Fruit fly (Drosophila melanogaster) whole organism, embryonic: ENCODE results near the gene in.

Experiments used
- CG10209 ChIP-seq: fragments of 200-800 bp; sonication (Bioruptor generic); optimal IDR thresholded peaks from 3 replicates; lab custom pipeline; 2017; ENCODE audit warnings: missing biosample characterization, mild to moderate bottlenecking, missing genetic modification characterization, missing genetic modification reagents
- CG10543 ChIP-seq: fragments of 200-800 bp; sonication (Bioruptor generic); optimal IDR thresholded peaks from 3 replicates; lab custom pipeline; 2017; ENCODE audit warnings: missing biosample characterization, mild to moderate bottlenecking, missing genetic modification characterization, moderate library complexity
- CG10565 ChIP-seq: fragments of 200-800 bp; sonication (Bioruptor generic); optimal IDR thresholded peaks from 3 replicates; lab custom pipeline; 2016; ENCODE audit warnings: missing biosample characterization, mild to moderate bottlenecking, missing genetic modification characterization
- CG1233 ChIP-seq: fragments of 200-800 bp; sonication (Bioruptor generic); optimal IDR thresholded peaks from 4 replicates; lab custom pipeline; 2018; ENCODE audit warnings: missing biosample characterization, mild to moderate bottlenecking, missing genetic modification characterization
- CG13123 ChIP-seq: fragments of 200-800 bp; sonication (Bioruptor generic); optimal IDR thresholded peaks from 2 replicates; lab custom pipeline; 2016; ENCODE audit warnings: missing biosample characterization, missing genetic modification characterization
- CG13624 ChIP-seq: fragments of 200-800 bp; sonication (Bioruptor generic); optimal IDR thresholded peaks from 2 replicates; lab custom pipeline; 2016; ENCODE audit warnings: missing biosample characterization, missing genetic modification characterization
- CG13775 ChIP-seq: fragments of 200-800 bp; sonication (Bioruptor generic); optimal IDR thresholded peaks from 3 replicates; lab custom pipeline; 2017; ENCODE audit warnings: missing biosample characterization, mild to moderate bottlenecking, missing genetic modification characterization
- CG14050 ChIP-seq: fragments of 200-800 bp; sonication (Bioruptor generic); IDR thresholded peaks from 3 replicates; pipeline ENCODE4 v1.3.6; 2022; ENCODE audit warnings: missing biosample characterization, missing genetic modification characterization
- CG14441 ChIP-seq: fragments of 200-800 bp; sonication (Bioruptor generic); IDR thresholded peaks from 2 replicates; pipeline ENCODE4 v1.3.6; 2022; ENCODE audit warnings: missing biosample characterization, missing genetic modification characterization
- CG16815 ChIP-seq: fragments of 200-800 bp; sonication (Bioruptor generic); optimal IDR thresholded peaks from 3 replicates; lab custom pipeline; 2017; ENCODE audit warnings: missing biosample characterization, mild to moderate bottlenecking, missing genetic modification characterization
- CG18011 ChIP-seq: fragments of 200-800 bp; sonication (Bioruptor generic); optimal IDR thresholded peaks from 2 replicates; lab custom pipeline; 2017; ENCODE audit warnings: missing biosample characterization, missing genetic modification characterization, mild to moderate bottlenecking, moderate library complexity, missing genotype
- CG1832 ChIP-seq: fragments of 200-800 bp; sonication (Bioruptor generic); optimal IDR thresholded peaks from 2 replicates; lab custom pipeline; 2017; ENCODE audit warnings: missing biosample characterization, mild to moderate bottlenecking, missing genetic modification characterization, inconsistent platforms
- CG2120 ChIP-seq: fragments of 200-800 bp; sonication (Bioruptor generic); optimal IDR thresholded peaks from 3 replicates; lab custom pipeline; 2016; ENCODE audit warnings: missing biosample characterization, missing genetic modification characterization
- CG34376 ChIP-seq: fragments of 200-800 bp; sonication (Bioruptor generic); optimal IDR thresholded peaks from 2 replicates; lab custom pipeline; 2018; ENCODE audit warnings: missing biosample characterization, mild to moderate bottlenecking, missing genetic modification characterization
- CG3838 ChIP-seq: fragments of 200-800 bp; sonication (Bioruptor generic); optimal IDR thresholded peaks from 3 replicates; lab custom pipeline; 2016; ENCODE audit warnings: missing biosample characterization, missing genetic modification characterization
- CG4360 ChIP-seq: fragments of 200-800 bp; sonication (Bioruptor generic); IDR thresholded peaks from 2 replicates; pipeline ENCODE4 v1.3.6; 2022; ENCODE audit warnings: missing biosample characterization, missing genetic modification characterization
- CG6813 ChIP-seq: fragments of 200-800 bp; sonication (Bioruptor generic); optimal IDR thresholded peaks from 2 replicates; lab custom pipeline; 2017; ENCODE audit warnings: missing biosample characterization, missing genetic modification characterization, mild to moderate bottlenecking, moderate library complexity, missing genetic modification reagents
- CG7357 ChIP-seq: fragments of 200-800 bp; sonication (Bioruptor generic); IDR thresholded peaks from 3 replicates; pipeline ENCODE4 v1.3.6; 2022; ENCODE audit warnings: missing biosample characterization, missing genetic modification characterization
- Camta ChIP-seq: fragments of 200-800 bp; sonication (Bioruptor generic); optimal IDR thresholded peaks from 2 replicates; lab custom pipeline; 2016; ENCODE audit warnings: missing biosample characterization, missing genetic modification characterization
- Dfd ChIP-seq, 2 experiments: fragments of >200 bp; optimal IDR thresholded peaks; 2 replicates each; lab custom pipeline; 2017; ENCODE audit warnings: missing biosample characterization in 2 of 2, missing genetic modification characterization in 2 of 2
- Drgx ChIP-seq: fragments of 200-800 bp; sonication (Bioruptor generic); IDR thresholded peaks from 2 replicates; pipeline ENCODE4 v1.3.6; 2022; ENCODE audit warnings: missing biosample characterization, missing genetic modification characterization
- GATAe ChIP-seq: fragments of 200-800 bp; sonication (Bioruptor generic); conservative IDR thresholded peaks from 2 replicates; pipeline ENCODE4 v1.3.6; 2022; ENCODE audit warnings: missing biosample characterization, missing genetic modification characterization
- Gug ChIP-seq: fragments of 200-800 bp; sonication (Bioruptor generic); IDR thresholded peaks from 4 replicates; pipeline ENCODE4 v1.3.6; 2022; ENCODE audit warnings: missing biosample characterization, missing genetic modification characterization
- H2.0 ChIP-seq: fragments of 200-800 bp; sonication (Bioruptor generic); IDR thresholded peaks from 2 replicates; pipeline ENCODE4 v1.3.6; 2022; ENCODE audit warnings: missing biosample characterization, missing genetic modification characterization
- Hr39 ChIP-seq: fragments of >200 bp; optimal IDR thresholded peaks from 2 replicates; lab custom pipeline; 2017
- Lpt ChIP-seq: fragments of >200 bp; optimal IDR thresholded peaks from 2 replicates; lab custom pipeline; 2018; ENCODE audit warnings: missing biosample characterization, missing genetic modification characterization
- Max ChIP-seq: fragments of 200-800 bp; sonication (Bioruptor generic); optimal IDR thresholded peaks from 2 replicates; lab custom pipeline; 2016; ENCODE audit warnings: missing biosample characterization, mild to moderate bottlenecking, missing genetic modification characterization
- Mrtf ChIP-seq: fragments of 200-800 bp; sonication (Bioruptor generic); IDR thresholded peaks from 3 replicates; pipeline ENCODE4 v1.3.6; 2022; ENCODE audit warnings: missing biosample characterization, missing genetic modification characterization
- Nf-YC ChIP-seq: fragments of 200-800 bp; optimal IDR thresholded peaks from 3 replicates; lab custom pipeline; 2019; ENCODE audit warnings: missing biosample characterization, mild to moderate bottlenecking, missing genetic modification characterization, moderate library complexity
- Pdp1 ChIP-seq, 2 experiments: fragments of 200-800 bp; sonication (Bioruptor generic); optimal IDR thresholded peaks; 3 replicates each; lab custom pipeline; 2016; ENCODE audit warnings: missing biosample characterization in 2 of 2, missing genetic modification characterization in 2 of 2, mild to moderate bottlenecking in 1 of 2, moderate library complexity in 1 of 2
- Sin3A ChIP-seq: fragments of >200 bp; optimal IDR thresholded peaks from 2 replicates; lab custom pipeline; 2018
- Trl ChIP-seq, 3 experiments: fragments of >200 bp in 2 of 3; fragments of 200-800 bp in 1 of 3; sonication (Bioruptor generic) in 1 of 3; optimal IDR thresholded peaks; 2 replicates in 1 of 3; 3 replicates in 2 of 3; lab custom pipeline; 2016 to 2017; ENCODE audit warnings: missing biosample characterization in 1 of 3, missing genetic modification characterization in 1 of 3
- abd-A ChIP-seq: fragments of 200-800 bp; sonication (Bioruptor generic); optimal IDR thresholded peaks from 3 replicates; lab custom pipeline; 2019; ENCODE audit warnings: missing biosample characterization, mild to moderate bottlenecking, missing genetic modification characterization, moderate library complexity
- ac ChIP-seq: fragments of 200-800 bp; sonication (Bioruptor generic); optimal IDR thresholded peaks from 3 replicates; lab custom pipeline; 2017; ENCODE audit warnings: missing biosample characterization, mild to moderate bottlenecking, missing genetic modification characterization
- al ChIP-seq: fragments of 200-800 bp; sonication (Bioruptor generic); IDR thresholded peaks from 2 replicates; pipeline ENCODE4 v1.3.6; 2022; ENCODE audit warnings: missing biosample characterization, missing genetic modification characterization
- dmrt99B ChIP-seq: fragments of 200-800 bp; sonication (Bioruptor generic); optimal IDR thresholded peaks from 2 replicates; lab custom pipeline; 2018; ENCODE audit warnings: missing biosample characterization, mild to moderate bottlenecking, missing genetic modification characterization, moderate library complexity
- fd102C ChIP-seq: fragments of 200-800 bp; sonication (Bioruptor generic); optimal IDR thresholded peaks from 2 replicates; lab custom pipeline; 2018; ENCODE audit warnings: missing biosample characterization, mild to moderate bottlenecking, missing genetic modification characterization, moderate library complexity
- fd96Cb ChIP-seq: fragments of 200-800 bp; sonication (Bioruptor generic); optimal IDR thresholded peaks from 2 replicates; lab custom pipeline; 2018; ENCODE audit warnings: missing biosample characterization, mild to moderate bottlenecking, missing genetic modification characterization, moderate library complexity
- hb ChIP-seq: fragments of 200-800 bp; sonication (Bioruptor generic); IDR thresholded peaks from 3 replicates; pipeline ENCODE4 v1.3.6; 2022; ENCODE audit warnings: missing biosample characterization, missing genetic modification characterization; ENCODE audit not compliant: partially characterized antibody
- kni ChIP-seq: fragments of 200-800 bp; sonication (Bioruptor generic); optimal IDR thresholded peaks from 3 replicates; lab custom pipeline; 2017; ENCODE audit warnings: mild to moderate bottlenecking, missing biosample characterization, missing genetic modification reagents, missing genetic modification characterization
- lola ChIP-seq, 3 experiments: fragments of >200 bp in 2 of 3; fragments of 200-800 bp in 1 of 3; sonication (Bioruptor generic) in 1 of 3; optimal IDR thresholded peaks; 2 replicates each; lab custom pipeline; 2017 to 2019; ENCODE audit warnings: missing biosample characterization in 3 of 3, missing genetic modification characterization in 3 of 3, mild to moderate bottlenecking in 1 of 3, moderate library complexity in 1 of 3
- repo ChIP-seq: fragments of 200-800 bp; sonication (Bioruptor generic); optimal IDR thresholded peaks from 2 replicates; lab custom pipeline; 2016; ENCODE audit warnings: missing biosample characterization, missing genetic modification characterization
- run ChIP-seq: fragments of 200-800 bp; sonication (Bioruptor generic); optimal IDR thresholded peaks from 3 replicates; lab custom pipeline; 2018; ENCODE audit warnings: missing biosample characterization, mild to moderate bottlenecking, missing genetic modification characterization
- sim ChIP-seq: fragments of 200-800 bp; sonication (Bioruptor generic); IDR thresholded peaks from 2 replicates; pipeline ENCODE4 v1.3.6; 2022; ENCODE audit warnings: missing biosample characterization, missing genetic modification characterization
- sima ChIP-seq: fragments of 200-800 bp; sonication (Bioruptor generic); optimal IDR thresholded peaks from 2 replicates; lab custom pipeline; 2016; ENCODE audit warnings: missing biosample characterization, missing genetic modification characterization
- stc ChIP-seq: fragments of 200-800 bp; sonication (Bioruptor generic); IDR thresholded peaks from 2 replicates; pipeline ENCODE4 v1.3.6; 2022; ENCODE audit warnings: missing biosample characterization, missing genetic modification characterization
- tio ChIP-seq: fragments of 200-800 bp; sonication (Bioruptor generic); optimal IDR thresholded peaks from 2 replicates; lab custom pipeline; 2017; ENCODE audit warnings: missing biosample characterization, missing genetic modification characterization, inconsistent platforms
- zfh1 ChIP-seq: fragments of 200-800 bp; sonication (Bioruptor generic); IDR thresholded peaks from 3 replicates; pipeline ENCODE4 v1.3.6; 2022; ENCODE audit warnings: missing biosample characterization, missing genetic modification characterization
- zfh2 ChIP-seq: fragments of 200-800 bp; sonication (Bioruptor generic); optimal IDR thresholded peaks from 2 replicates; lab custom pipeline; 2016; ENCODE audit warnings: missing biosample characterization, missing genetic modification characterization

The in gene

DNA sequence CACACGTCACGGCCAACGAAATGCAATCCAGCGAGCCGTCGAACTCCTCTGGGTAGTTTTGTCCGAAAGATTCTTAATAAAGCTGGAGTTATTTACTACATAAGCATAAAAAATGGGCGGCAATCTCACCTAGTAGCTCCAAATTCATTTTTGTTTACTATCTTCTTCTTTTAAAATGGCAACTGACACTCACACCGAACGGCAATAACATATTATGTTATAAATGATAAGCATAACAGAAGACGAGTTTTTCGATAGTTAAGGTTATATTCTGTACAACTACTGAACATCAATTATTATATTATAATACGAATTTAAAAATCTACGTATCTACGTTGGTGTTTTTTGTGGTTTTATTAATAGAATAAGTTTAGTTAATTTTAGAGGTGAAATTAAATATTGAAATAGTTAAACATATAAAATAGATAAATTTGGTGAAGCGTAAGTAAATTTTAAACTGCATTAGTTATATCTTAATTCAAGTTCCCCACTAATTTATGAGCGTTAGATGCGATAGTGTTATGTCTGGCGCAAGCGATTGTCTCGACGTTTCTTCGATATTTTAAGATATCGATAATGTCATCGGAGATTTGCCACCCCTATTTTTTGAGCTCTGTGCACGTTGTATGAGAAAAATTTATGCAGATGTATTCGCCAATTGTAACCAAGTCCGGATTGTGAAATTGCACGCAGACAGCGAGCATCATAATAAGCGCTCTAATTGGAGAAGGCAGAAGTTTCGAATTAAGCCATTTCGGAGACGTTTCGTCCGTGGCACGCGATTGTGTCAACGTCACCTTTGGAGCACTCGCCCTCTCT, 19.0 kb upstream of the in start, which contains the start of the genes Rbbp5 and eRF1 (continued):
- TF ChIP-seq CG13775 (GFP tag; lab: Kevin White, UChicago) (peak; percentile 78), Max (GFP tag; lab: Kevin White, UChicago) (peak; percentile 86), CG10543 (GFP tag; lab: Kevin White, UChicago) (peak; percentile 68), CG14050 (GFP tag; lab: Robert Waterston, UW) (peak; percentile 54; the same call in 2 of the 3 replicates), al (GFP tag; lab: Robert Waterston, UW) (peak; percentile 82), tio (GFP tag; lab: Kevin White, UChicago) (no peak), dmrt99B (tag; lab: Kevin White, UChicago) (no peak), CG6813 (GFP tag; lab: Kevin White, UChicago) (no peak), CG10209 (GFP tag; lab: Kevin White, UChicago) (peak; percentile 62), repo (no peak), Lpt (no peak), ac (no peak), sima (GFP tag; lab: Kevin White, UChicago) (no peak), Drgx (GFP tag; lab: Robert Waterston, UW) (no peak), Hr39 (lab: Kevin White, UChicago) (no peak), CG10565 (GFP tag; lab: Kevin White, UChicago) (no peak), zfh1 (peak; percentile 85), CG13624 (GFP tag; lab: Kevin White, UChicago) (peak; percentile 68), fd96Cb (tag; lab: Kevin White, UChicago) (peak; percentile 58), CG7357 (GFP tag; lab: Robert Waterston, UW) (peak; percentile 49; the same call in 2 of the 3 replicates), Pdp1 (GFP tag; optimal IDR thresholded peaks at IDR 0.05; lab: Kevin White, UChicago) (peak; percentile 53 to 61), H2.0 (GFP tag; lab: Robert Waterston, UW) (no peak; the same call in 1 of the 2 replicates), Nf-YC (peak; percentile 75), CG13123 (GFP tag; lab: Kevin White, UChicago) (peak; percentile 71), Mrtf (GFP tag; lab: Robert Waterston, UW) (no peak), hb (GFP tag; lab: Robert Waterston, UW) (peak; percentile 85), CG18011 (no peak), sim (GFP tag; lab: Robert Waterston, UW) (no peak), run (tag; lab: Kevin White, UChicago) (no peak), Trl (optimal IDR thresholded peaks at IDR 0.05; lab: Kevin White, UChicago) (no peak), Trl (GFP tag; optimal IDR thresholded peaks at IDR 0.05; lab: Kevin White, UChicago) (peak; percentile 57), abd-A (tag; lab: Kevin White, UChicago) (no peak), Sin3A (lab: Kevin White, UChicago) (no peak), CG4360 (GFP tag; lab: Robert Waterston, UW) (no peak), fd102C (GFP tag; lab: Kevin White, UChicago) (no peak), lola (GFP tag; optimal IDR thresholded peaks at IDR 0.05; lab: Kevin White, UChicago) (peak in 1 of 3 experiments; percentile 77), CG2120 (GFP tag; lab: Kevin White, UChicago) (peak; percentile 87), kni (no peak), stc (GFP tag; lab: Robert Waterston, UW) (peak; percentile 52; the same call in 1 of the 2 replicates), zfh2 (peak; percentile 80), CG14441 (GFP tag; lab: Robert Waterston, UW) (peak; percentile 75), Gug (GFP tag; lab: Robert Waterston, UW) (peak; percentile 85; the same call in 3 of the 4 replicates), CG1832 (GFP tag; lab: Kevin White, UChicago) (no peak), GATAe (peak; percentile 50; the same call in 1 of the 2 replicates), Dfd (GFP tag; optimal IDR thresholded peaks at IDR 0.05; lab: Kevin White, UChicago) (no peak), CG3838 (GFP tag; lab: Kevin White, UChicago) (peak; percentile 29), CG34376 (GFP tag; lab: Kevin White, UChicago) (peak; percentile 24), CG1233 (GFP tag; lab: Kevin White, UChicago) (peak; percentile 61), CG16815 (peak; percentile 58), Camta (GFP tag; lab: Kevin White, UChicago) (peak; percentile 30)
